Worm (Caenorhabditis elegans) whole organism, young adult: ENCODE data around the gene grl-12.

Experiments used
- B0019.2 ChIP-seq: fragments of 200-800 bp; sonication (Bioruptor generic); conservative IDR thresholded peaks from 2 replicates; pipeline ENCODE4 v1.3.6; 2022; ENCODE audit warnings: missing genetic modification reagents, missing genetic modification characterization, missing compliant biosample characterization
- B0261.1 ChIP-seq: sonication (generic microtip); optimal IDR thresholded peaks from 2 replicates; lab custom pipeline; 2016; ENCODE audit warnings: mild to moderate bottlenecking, missing genetic modification characterization, moderate library complexity, missing compliant biosample characterization
- B0336.3 ChIP-seq: fragments of 200-800 bp; sonication (Bioruptor generic); IDR thresholded peaks from 2 replicates; pipeline ENCODE4 v1.3.6; 2022; ENCODE audit warnings: missing genetic modification characterization, missing compliant biosample characterization
- C06A6.2 ChIP-seq: fragments of 200-800 bp; sonication (Bioruptor generic); conservative IDR thresholded peaks from 2 replicates; pipeline ENCODE4 v1.3.6; 2022; ENCODE audit warnings: missing genetic modification characterization, missing compliant biosample characterization
- D2030.7 ChIP-seq: fragments of 200-800 bp; sonication (Bioruptor generic); IDR thresholded peaks from 2 replicates; pipeline ENCODE4 v1.3.6; 2022; ENCODE audit warnings: missing genetic modification reagents, missing genetic modification characterization, missing compliant biosample characterization
- F23B12.7 ChIP-seq: sonication (generic microtip); optimal IDR thresholded peaks from 2 replicates; lab custom pipeline; 2017; ENCODE audit warnings: missing genetic modification characterization, mild to moderate bottlenecking, missing compliant biosample characterization, antibody characterized with exemption, moderate library complexity; ENCODE audit not compliant: insufficient read depth
- F52B5.7 ChIP-seq: sonication (generic microtip); optimal IDR thresholded peaks from 2 replicates; lab custom pipeline; 2016; ENCODE audit warnings: mild to moderate bottlenecking, missing genetic modification characterization, missing compliant biosample characterization
- ZK185.1 ChIP-seq: sonication (generic microtip); optimal IDR thresholded peaks from 2 replicates; lab custom pipeline; 2016; ENCODE audit warnings: mild to moderate bottlenecking, missing genetic modification characterization, missing compliant biosample characterization; ENCODE audit not compliant: poor library complexity, severe bottlenecking
- aptf-3 ChIP-seq: fragments of 200-800 bp; sonication (Bioruptor generic); IDR thresholded peaks from 2 replicates; pipeline ENCODE4 v1.3.6; 2022; ENCODE audit warnings: missing genetic modification characterization, missing compliant biosample characterization
- cebp-1 ChIP-seq, 2 experiments: fragments of 200-800 bp in 1 of 2; sonication (Bioruptor generic) in 1 of 2; sonication (generic microtip) in 1 of 2; IDR thresholded peaks in 1 of 2; optimal IDR thresholded peaks in 1 of 2; 2 replicates each; pipeline versions ENCODE4 v1.3.6 to Lab custom; 2017 to 2022; ENCODE audit warnings: missing compliant biosample characterization in 2 of 2, missing genetic modification characterization in 2 of 2, mild to moderate bottlenecking in 1 of 2, missing genetic modification reagents in 1 of 2, moderate library complexity in 1 of 2
- ceh-58 ChIP-seq: fragments of 200-800 bp; sonication (Bioruptor generic); IDR thresholded peaks from 2 replicates; pipeline ENCODE4 v1.3.6; 2022; ENCODE audit warnings: missing genetic modification characterization, missing compliant biosample characterization
- chd-7 ChIP-seq: sonication (generic microtip); optimal IDR thresholded peaks from 2 replicates; lab custom pipeline; 2016; ENCODE audit warnings: mild to moderate bottlenecking, missing genetic modification characterization, moderate library complexity, missing compliant biosample characterization
- ekl-4 ChIP-seq: fragments of 200-800 bp; sonication (Bioruptor generic); IDR thresholded peaks from 2 replicates; pipeline ENCODE4 v1.3.6; 2022; ENCODE audit warnings: missing genetic modification reagents, missing genetic modification characterization, missing compliant biosample characterization
- him-1 ChIP-seq: sonication (generic microtip); optimal IDR thresholded peaks from 2 replicates; lab custom pipeline; 2016; ENCODE audit warnings: missing genotype, missing genetic modification reagents, missing genetic modification characterization, missing compliant biosample characterization
- hlh-26 ChIP-seq: fragments of 200-800 bp; sonication (Bioruptor generic); conservative IDR thresholded peaks from 2 replicates; pipeline ENCODE4 v1.3.6; 2022; ENCODE audit warnings: missing genetic modification reagents, missing genetic modification characterization, missing compliant biosample characterization
- hmg-1.2 ChIP-seq: fragments of 200-800 bp; sonication (Bioruptor generic); IDR thresholded peaks from 2 replicates; pipeline ENCODE4 v1.3.6; 2022; ENCODE audit warnings: missing genetic modification reagents, missing genetic modification characterization, missing compliant biosample characterization
- lin-26 ChIP-seq: fragments of 200-800 bp; sonication (Bioruptor generic); IDR thresholded peaks from 2 replicates; pipeline ENCODE4 v1.3.6; 2022; ENCODE audit warnings: missing genetic modification reagents, missing genetic modification characterization, missing compliant biosample characterization
- lin-35 ChIP-seq, 3 experiments: fragments of 150-350 bp in 2 of 3; sonication (generic microtip) in 1 of 3; optimal IDR thresholded peaks; 2 replicates each; lab custom pipeline; 2014 to 2018; ENCODE audit warnings: missing biosample characterization in 3 of 3, missing genetic modification characterization in 3 of 3, missing genetic modification reagents in 3 of 3
- lin-40 ChIP-seq: sonication (generic microtip); optimal IDR thresholded peaks from 2 replicates; lab custom pipeline; 2016; ENCODE audit warnings: missing genetic modification characterization, mild to moderate bottlenecking, missing compliant biosample characterization, missing genotype, missing genetic modification reagents
- lsl-1 ChIP-seq: fragments of 200-800 bp; sonication (Bioruptor generic); optimal IDR thresholded peaks from 2 replicates; lab custom pipeline; 2018; ENCODE audit warnings: mild to moderate bottlenecking, missing genetic modification characterization, moderate library complexity, missing compliant biosample characterization
- madf-10 ChIP-seq: sonication (generic microtip); optimal IDR thresholded peaks from 2 replicates; lab custom pipeline; 2016; ENCODE audit warnings: mild to moderate bottlenecking, missing genetic modification characterization, missing compliant biosample characterization
- madf-3 ChIP-seq: fragments of 200-800 bp; sonication (Bioruptor generic); IDR thresholded peaks from 2 replicates; pipeline ENCODE4 v1.3.6; 2022; ENCODE audit warnings: missing genetic modification reagents, missing genetic modification characterization, missing compliant biosample characterization
- madf-6 ChIP-seq: fragments of 200-800 bp; sonication (Bioruptor generic); IDR thresholded peaks from 2 replicates; pipeline ENCODE4 v1.3.6; 2022; ENCODE audit warnings: missing genetic modification reagents, missing genetic modification characterization, missing compliant biosample characterization
- mcd-1 ChIP-seq: fragments of 200-800 bp; sonication (Bioruptor generic); IDR thresholded peaks from 2 replicates; pipeline ENCODE4 v1.3.6; 2022; ENCODE audit warnings: missing genetic modification reagents, missing genetic modification characterization, missing compliant biosample characterization
- nhr-120 ChIP-seq: fragments of 200-800 bp; sonication (Bioruptor generic); IDR thresholded peaks from 2 replicates; pipeline ENCODE4 v1.3.6; 2022; ENCODE audit warnings: missing genetic modification characterization, missing compliant biosample characterization
- nhr-80 ChIP-seq: sonication (generic microtip); optimal IDR thresholded peaks from 2 replicates; lab custom pipeline; 2016; ENCODE audit warnings: missing genetic modification characterization, missing compliant biosample characterization
- pha-4 ChIP-seq: fragments of 150-350 bp; sonication (generic microtip); optimal IDR thresholded peaks from 2 replicates; lab custom pipeline; 2014; ENCODE audit warnings: missing biosample characterization, missing genetic modification reagents, missing genetic modification characterization
- rcor-1 ChIP-seq: fragments of 200-800 bp; sonication (Bioruptor generic); IDR thresholded peaks from 2 replicates; pipeline ENCODE4 v1.3.6; 2022; ENCODE audit warnings: missing genetic modification reagents, missing genetic modification characterization, missing compliant biosample characterization
- repo-1 ChIP-seq: sonication (generic microtip); optimal IDR thresholded peaks from 2 replicates; lab custom pipeline; 2017; ENCODE audit warnings: mild to moderate bottlenecking, missing genetic modification characterization, missing compliant biosample characterization
- tbx-9 ChIP-seq: sonication (generic microtip); optimal IDR thresholded peaks from 2 replicates; lab custom pipeline; 2016; ENCODE audit warnings: borderline replicate concordance, missing genetic modification characterization, inconsistent platforms, missing compliant biosample characterization
- tlf-1 ChIP-seq: fragments of 200-800 bp; sonication (Bioruptor generic); optimal IDR thresholded peaks from 2 replicates; lab custom pipeline; 2018; ENCODE audit warnings: mild to moderate bottlenecking, missing genetic modification characterization, missing compliant biosample characterization
- zfh-2 ChIP-seq: fragments of 200-800 bp; sonication (Bioruptor generic); conservative IDR thresholded peaks from 2 replicates; pipeline ENCODE4 v1.3.6; 2022; ENCODE audit warnings: missing genetic modification reagents, missing genetic modification characterization, missing compliant biosample characterization
- ztf-3 ChIP-seq: fragments of 200-800 bp; sonication (Bioruptor generic); optimal IDR thresholded peaks from 2 replicates; lab custom pipeline; 2018; ENCODE audit warnings: mild to moderate bottlenecking, missing genetic modification characterization, missing compliant biosample characterization

grl-12 gene

ce11 chrV:8621213-8621612, 15.6 kb downstream of the grl-12 start, which contains the start of gene idpc-2:
Gene idpc-2, minus strand, starts transcription at chrV:8621313.
- TF ChIP-seq rcor-1 (GFP tag; lab: Robert Waterston, UW) (no peak), C06A6.2 (GFP tag; lab: Robert Waterston, UW) (no peak)

ce11 chrV:8618738-8619137, 18.1 kb downstream of the grl-12 start, which contains the start of gene grd-5:
Gene grd-5, plus strand, starts transcription at chrV:8619032.
- TF ChIP-seq mcd-1 (GFP tag; lab: Robert Waterston, UW): no peak

- no peak for TF ChIP-seq madf-10 (tag; lab: Kevin White, UChicago)
- peak; percentile 22; the same call in 1 of the 2 replicates for TF ChIP-seq ekl-4
- peak; percentile 23 for TF ChIP-seq him-1
- TF ChIP-seq B0336.3 (GFP tag; lab: Robert Waterston, UW): 0 out of 2 replicates have a peak, but pooled peaks have one; percentile 16
- 0 out of 2 replicates have a peak, but pooled peaks have one; percentile 29 for TF ChIP-seq madf-3 (GFP tag; lab: Robert Waterston, UW)
- no peak for TF ChIP-seq tlf-1
- TF ChIP-seq B0019.2 (GFP tag; lab: Robert Waterston, UW): no peak
Observed at ce11 chrV:8615711-8616110, 21.1 kb downstream of the grl-12 start.

ce11 chrV:8610633-8611404, 26.0 kb downstream of the grl-12 start, which contains the start of gene fip-4:
Gene fip-4, minus strand, starts transcription at chrV:8611268.
- no peak for TF ChIP-seq lsl-1 (GFP tag; lab: Kevin White, UChicago)
- no peak for TF ChIP-seq ceh-58
- TF ChIP-seq B0336.3 (GFP tag; lab: Robert Waterston, UW): 0 out of 2 replicates have a peak, but pooled peaks have one; percentile 18
- TF ChIP-seq hlh-26: no peak
- peak; percentile 68 for TF ChIP-seq pha-4 (tag; lab: Kevin White, UChicago)
- peak; percentile 10 for TF ChIP-seq ZK185.1 (tag; lab: Kevin White, UChicago)
- TF ChIP-seq aptf-3: 0 out of 2 replicates have a peak, but pooled peaks have one; percentile 23
- TF ChIP-seq nhr-80 (tag; lab: Kevin White, UChicago): peak; percentile 67
- TF ChIP-seq F23B12.7 (tag; lab: Kevin White, UChicago): peak; percentile 23
- no peak for TF ChIP-seq madf-6 (GFP tag; lab: Robert Waterston, UW)
- TF ChIP-seq lin-40 (tag; lab: Kevin White, UChicago): no peak
- 0 out of 2 replicates have a peak, but pooled peaks have one; percentile 8 for TF ChIP-seq zfh-2

ce11 chrV:8609776-8610529, 26.9 kb downstream of the grl-12 start:
- no peak for TF ChIP-seq D2030.7 (GFP tag; lab: Robert Waterston, UW)
- peak; percentile 22 for TF ChIP-seq F52B5.7 (tag; lab: Kevin White, UChicago)
- 0 out of 2 replicates have a peak, but pooled peaks have one; percentile 7 for TF ChIP-seq aptf-3
- TF ChIP-seq tbx-9: no peak
- peak in 1 of 3 experiments; percentile 11 for TF ChIP-seq lin-35 (GFP tag; optimal IDR thresholded peaks at IDR 0.05; lab: Kevin White, UChicago)
- no peak for TF ChIP-seq cebp-1 (GFP tag; IDR thresholded peaks at IDR 0.05; lab: Robert Waterston, UW)
- TF ChIP-seq cebp-1 (tag; optimal IDR thresholded peaks at IDR 0.05; lab: Kevin White, UChicago): peak; percentile 36
- peak; percentile 66; the same call in 1 of the 2 replicates for TF ChIP-seq lin-26 (GFP tag; lab: Robert Waterston, UW)
- no peak for TF ChIP-seq ztf-3 (GFP tag; lab: Kevin White, UChicago)
- 0 out of 2 replicates have a peak, but pooled peaks have one; percentile 30 for TF ChIP-seq nhr-120 (GFP tag; lab: Robert Waterston, UW)
- no peak for TF ChIP-seq ZK185.1 (tag; lab: Kevin White, UChicago)
- TF ChIP-seq zfh-2: peak; percentile 54; the same call in 1 of the 2 replicates
- TF ChIP-seq chd-7 (tag; lab: Kevin White, UChicago): peak; percentile 38
- 0 out of 2 replicates have a peak, but pooled peaks have one; percentile 5 for TF ChIP-seq hmg-1.2 (GFP tag; lab: Robert Waterston, UW)
- TF ChIP-seq repo-1 (tag; lab: Kevin White, UChicago): peak; percentile 31
- TF ChIP-seq B0261.1 (tag; lab: Kevin White, UChicago): no peak
